Fruit fly (Drosophila melanogaster) whole organism: ENCODE measurements around the gene Cyp313a5.

ENCODE experiments used
- CG8478 ChIP-seq: fragments of >200 bp; optimal IDR thresholded peaks from 2 replicates; lab custom pipeline; 2018; ENCODE audit warnings: inconsistent platforms
- Dll ChIP-seq: fragments of >200 bp; optimal IDR thresholded peaks from 2 replicates; lab custom pipeline; 2017
- EcR ChIP-seq, 2 experiments: fragments of >200 bp; optimal IDR thresholded peaks; 2 replicates each; lab custom pipeline; 2017; ENCODE audit warnings: missing biosample characterization in 2 of 2, missing genetic modification characterization in 2 of 2, missing genetic modification reagents in 2 of 2
- pan ChIP-seq: fragments of >200 bp; optimal IDR thresholded peaks from 2 replicates; lab custom pipeline; 2017
- psq ChIP-seq: fragments of >200 bp; optimal IDR thresholded peaks from 2 replicates; lab custom pipeline; 2017
- usp ChIP-seq: fragments of >200 bp; optimal IDR thresholded peaks from 2 replicates; lab custom pipeline; 2017; ENCODE audit warnings: missing biosample characterization, missing genetic modification characterization, mixed read lengths

Cyp313a5 gene

DNA sequence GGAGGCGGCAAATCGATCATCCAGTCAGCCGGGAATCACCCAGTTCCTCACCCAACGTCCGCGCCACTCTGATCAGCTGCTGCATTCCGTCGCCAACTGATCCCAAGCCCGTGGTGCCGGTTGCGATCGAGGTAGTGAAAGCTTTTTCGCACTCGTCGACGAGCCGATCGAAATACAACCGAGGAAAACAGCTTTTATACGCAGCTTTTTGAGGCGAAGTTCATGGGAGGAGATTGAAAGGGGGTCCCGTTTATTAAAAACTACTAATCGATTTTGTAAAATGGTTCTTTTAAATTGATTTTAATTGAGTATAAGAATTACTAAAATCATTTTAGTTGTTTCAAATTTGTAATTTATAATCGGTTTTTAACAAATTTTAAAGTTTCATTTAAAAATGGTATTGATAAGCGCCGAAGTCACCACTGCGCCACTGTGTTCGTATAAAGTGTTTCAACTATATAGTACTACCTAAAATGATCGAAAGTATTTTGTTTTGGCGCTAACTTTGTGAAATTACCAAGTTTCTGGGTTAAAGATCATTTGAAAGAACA, 13.0 kb downstream of the Cyp313a5 start, which contains the start of gene CG4860:
CG4860 (minus strand) TSS at position 99 of the 551 bp plus-strand sequence.
- no peak for TF ChIP-seq pan
- TF ChIP-seq Dll (lab: Kevin White, UChicago), result no peak
- no peak for TF ChIP-seq psq (lab: Kevin White, UChicago)
- TF ChIP-seq usp (GFP tag; lab: Kevin White, UChicago), result no peak
- TF ChIP-seq EcR (GFP tag; optimal IDR thresholded peaks at IDR 0.05; lab: Kevin White, UChicago), result no peak
- no peak for TF ChIP-seq CG8478 (lab: Kevin White, UChicago)

- TF ChIP-seq psq (lab: Kevin White, UChicago), result no peak
- no peak for TF ChIP-seq EcR (GFP tag; optimal IDR thresholded peaks at IDR 0.05; lab: Kevin White, UChicago)
- TF ChIP-seq Dll (lab: Kevin White, UChicago), result no peak
- TF ChIP-seq usp (GFP tag; lab: Kevin White, UChicago), result no peak
- TF ChIP-seq pan, result no peak
- TF ChIP-seq CG8478 (lab: Kevin White, UChicago), result no peak
These were observed 15.0 kb downstream of the Cyp313a5 start, which contains the start of gene Cog1 for dm6 chr3R:12219497-12219896. Cog1 (minus strand) TSS chr3R:12219686.

- TF ChIP-seq EcR (GFP tag; optimal IDR thresholded peaks at IDR 0.05; lab: Kevin White, UChicago) (no peak), psq (lab: Kevin White, UChicago) (no peak)
These were observed 20.3 kb downstream of the Cyp313a5 start, which contains the start of gene CG14742 for dm6 chr3R:12214201-12214600. CG14742 (plus strand) TSS chr3R:12214501.

- TF ChIP-seq CG8478 (lab: Kevin White, UChicago), result no peak
- no peak for TF ChIP-seq psq (lab: Kevin White, UChicago)
- no peak for TF ChIP-seq Dll (lab: Kevin White, UChicago)
- TF ChIP-seq usp (GFP tag; lab: Kevin White, UChicago), result no peak
- TF ChIP-seq pan, result no peak
- no peak for TF ChIP-seq EcR (GFP tag; optimal IDR thresholded peaks at IDR 0.05; lab: Kevin White, UChicago)
These were observed 22.9 kb downstream of the Cyp313a5 start for dm6 chr3R:12211552-12211951.

- no peak for TF ChIP-seq CG8478 (lab: Kevin White, UChicago)
- TF ChIP-seq psq (lab: Kevin White, UChicago), result no peak
- no peak for TF ChIP-seq pan
- no peak for TF ChIP-seq usp (GFP tag; lab: Kevin White, UChicago)
- no peak for TF ChIP-seq Dll (lab: Kevin White, UChicago)
- no peak for TF ChIP-seq EcR (GFP tag; optimal IDR thresholded peaks at IDR 0.05; lab: Kevin White, UChicago)
These were observed 24.2 kb downstream of the Cyp313a5 start, which contains the start of gene CG4830 for dm6 chr3R:12210260-12210659. CG4830 (minus strand) TSS chr3R:12210360.

DNA sequence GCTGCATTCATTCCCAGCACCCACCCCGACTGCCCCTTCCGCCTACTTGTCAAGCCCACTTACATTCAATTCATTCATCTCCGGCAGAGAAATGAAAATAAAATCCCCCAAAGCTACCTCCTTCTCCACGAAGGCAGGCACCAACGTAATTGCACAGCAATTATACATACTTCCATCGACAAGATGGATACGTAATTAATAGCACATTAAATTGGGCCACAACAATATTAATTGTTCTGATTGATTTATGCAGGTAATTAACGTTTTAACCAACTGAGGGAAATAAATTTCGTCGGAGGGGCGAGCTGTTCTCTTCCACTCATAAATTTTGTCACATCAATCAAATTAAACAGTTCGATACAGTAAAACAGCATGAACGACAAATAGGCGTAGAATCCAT, 36.8 kb downstream of the Cyp313a5 start, which contains the start of gene Adk1:
Adk1 (plus strand) TSS at position 301 of the 400 bp plus-strand sequence.
- TF ChIP-seq pan, result no peak

DNA sequence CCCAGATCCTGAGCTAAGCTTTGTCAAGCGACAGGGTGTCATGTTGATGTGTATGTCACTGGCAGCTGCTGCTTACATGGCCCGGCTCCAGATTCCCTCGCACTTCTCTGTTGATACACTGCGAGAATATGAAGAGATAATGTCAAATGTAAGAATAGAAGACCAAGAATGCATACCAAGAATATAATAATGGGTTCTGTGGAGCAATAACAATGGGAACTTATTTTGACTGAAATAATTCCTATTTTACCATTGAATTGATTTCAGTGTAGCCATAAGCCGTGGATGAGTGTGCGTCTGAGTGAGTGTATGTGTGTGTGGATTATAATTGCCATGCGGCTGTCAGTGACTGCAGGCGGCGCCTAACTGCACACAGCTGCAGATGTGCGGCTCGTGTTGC, 38.4 kb downstream of the Cyp313a5 start:
- no peak for TF ChIP-seq psq (lab: Kevin White, UChicago)
- no peak for TF ChIP-seq usp (GFP tag; lab: Kevin White, UChicago)
- no peak for TF ChIP-seq EcR (GFP tag; optimal IDR thresholded peaks at IDR 0.05; lab: Kevin White, UChicago)
- no peak for TF ChIP-seq CG8478 (lab: Kevin White, UChicago)
- TF ChIP-seq pan, result no peak
- TF ChIP-seq Dll (lab: Kevin White, UChicago), result no peak

DNA sequence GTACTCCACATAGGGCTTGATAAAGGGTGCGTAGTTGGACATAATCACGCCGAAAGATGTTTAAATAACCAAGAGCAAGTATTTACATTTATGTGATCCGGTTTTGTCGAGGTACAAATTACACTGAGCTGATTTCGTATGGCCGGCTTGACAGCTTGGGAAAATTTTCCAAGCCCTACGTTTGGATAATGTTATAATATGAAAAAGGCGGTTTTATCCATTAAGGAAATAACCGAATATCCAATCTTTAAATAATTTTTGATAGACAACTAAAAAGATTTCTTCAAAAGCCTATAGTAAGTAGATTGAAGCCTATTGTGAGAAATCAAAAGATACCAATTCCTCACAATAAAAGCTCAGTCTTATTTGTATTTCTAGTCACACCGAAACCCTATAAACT, 39.6 kb downstream of the Cyp313a5 start, which contains the start of the genes eIF3d2 and CG43450:
eIF3d2 (minus strand) TSS at position 101 of the 400 bp plus-strand sequence.
CG43450 (plus strand) TSS at position 384 of the 400 bp plus-strand sequence.
- TF ChIP-seq psq (lab: Kevin White, UChicago) (no peak), pan (no peak), EcR (GFP tag; optimal IDR thresholded peaks at IDR 0.05; lab: Kevin White, UChicago) (no peak), Dll (lab: Kevin White, UChicago) (no peak), CG8478 (lab: Kevin White, UChicago) (no peak), usp (GFP tag; lab: Kevin White, UChicago) (no peak)

DNA sequence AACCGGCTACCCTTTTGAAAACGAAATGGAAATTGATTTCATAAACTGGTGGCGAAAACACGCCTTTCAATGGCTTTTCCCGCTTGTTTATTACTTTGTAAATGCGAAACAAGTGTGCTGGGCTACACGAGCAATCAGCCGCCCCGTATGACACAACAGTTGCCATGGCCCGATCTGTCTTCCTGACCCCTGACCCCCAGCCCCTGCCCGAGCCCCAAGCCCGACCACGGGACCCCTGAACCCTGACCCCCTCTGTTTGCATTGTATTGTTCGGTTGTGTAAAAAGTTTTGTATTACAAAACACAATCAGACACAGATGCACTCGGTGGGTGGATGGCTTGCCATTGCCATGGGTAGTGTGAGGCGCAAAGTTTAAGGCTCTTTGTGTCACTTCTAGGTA, 48.9 kb downstream of the Cyp313a5 start:
- TF ChIP-seq Dll (lab: Kevin White, UChicago) (no peak), CG8478 (lab: Kevin White, UChicago) (no peak), psq (lab: Kevin White, UChicago) (no peak), pan (no peak), EcR (GFP tag; optimal IDR thresholded peaks at IDR 0.05; lab: Kevin White, UChicago) (no peak), usp (GFP tag; lab: Kevin White, UChicago) (no peak)
